Worm (Caenorhabditis elegans) whole organism, late embryonic: ENCODE data around the gene sms-3.

ENCODE experiments used
- ama-1 ChIP-seq: fragments of 150-350 bp; optimal IDR thresholded peaks from 2 replicates; lab custom pipeline; 2014
- madf-2 ChIP-seq: sonication (generic microtip); optimal IDR thresholded peaks from 2 replicates; lab custom pipeline; 2017; ENCODE audit warnings: missing genetic modification characterization, missing compliant biosample characterization
- pax-1 ChIP-seq: fragments of 150-350 bp; optimal IDR thresholded peaks from 2 replicates; lab custom pipeline; 2014; ENCODE audit warnings: missing biosample characterization, missing genetic modification characterization
- pha-4 ChIP-seq: fragments of 150-350 bp; optimal IDR thresholded peaks from 2 replicates; lab custom pipeline; 2018; ENCODE audit warnings: missing biosample characterization, missing genetic modification reagents, missing genetic modification characterization
- sox-2 ChIP-seq: fragments of 200-800 bp; sonication (Bioruptor generic); IDR thresholded peaks from 2 replicates; pipeline ENCODE4 v1.3.6; 2022; ENCODE audit warnings: missing genetic modification reagents, missing genetic modification characterization, missing compliant biosample characterization
- sox-4 ChIP-seq: sonication (generic microtip); optimal IDR thresholded peaks from 2 replicates; lab custom pipeline; 2017; ENCODE audit warnings: mild to moderate bottlenecking, missing genetic modification characterization, inconsistent platforms, missing compliant biosample characterization
- tbx-7 ChIP-seq: sonication (generic microtip); optimal IDR thresholded peaks from 2 replicates; lab custom pipeline; 2016; ENCODE audit warnings: missing genotype, missing genetic modification characterization, missing compliant biosample characterization
- unc-42 ChIP-seq: sonication (generic microtip); optimal IDR thresholded peaks from 2 replicates; lab custom pipeline; 2016; ENCODE audit warnings: missing genotype, missing genetic modification characterization, missing compliant biosample characterization
- unc-86 ChIP-seq: sonication (generic microtip); optimal IDR thresholded peaks from 2 replicates; lab custom pipeline; 2016; ENCODE audit warnings: missing genetic modification characterization, missing compliant biosample characterization

- TF ChIP-seq pha-4 (tag; lab: Kevin White, UChicago) (no peak), sox-2 (GFP tag; lab: Robert Waterston, UW) (no peak), pax-1 (tag; lab: Kevin White, UChicago) (no peak), unc-42 (no peak), sox-4 (no peak), unc-86 (tag; lab: Kevin White, UChicago) (no peak), tbx-7 (tag; lab: Kevin White, UChicago) (no peak), ama-1 (lab: Kevin White, UChicago) (no peak), madf-2 (tag; lab: Kevin White, UChicago) (no peak)
These were observed 37.4 kb upstream of the sms-3 start for ce11 chrIII:1638345-1638744.
